Fruit fly (Drosophila melanogaster) Kc167 (cell line): ENCODE measurements around the gene CG13063.

Source experiments
- Myc ChIP-seq: fragments of >200 bp; optimal IDR thresholded peaks from 2 replicates; lab custom pipeline; 2017; ENCODE audit warnings: missing external identifiers
- Sin3A ChIP-seq: fragments of >200 bp; optimal IDR thresholded peaks from 2 replicates; lab custom pipeline; 2018; ENCODE audit warnings: missing external identifiers
- h ChIP-seq: fragments of >200 bp; optimal IDR thresholded peaks from 3 replicates; lab custom pipeline; 2018; ENCODE audit warnings: missing external identifiers
- insv ChIP-seq: fragments of >200 bp; optimal IDR thresholded peaks from 3 replicates; lab custom pipeline; 2018; ENCODE audit warnings: missing external identifiers
- psq ChIP-seq: fragments of >200 bp; optimal IDR thresholded peaks from 2 replicates; lab custom pipeline; 2017; ENCODE audit warnings: missing external identifiers
- ttk ChIP-seq: sonication (Bioruptor generic); optimal IDR thresholded peaks from 2 replicates; lab custom pipeline; 2017; ENCODE audit warnings: missing external identifiers

Gene CG13063

dm6 chr3L:16290850-16291249 lies 15.6 kb upstream of the CG13063 start, which contains the start of gene CG13045:
TSS of gene CG13045 (minus strand) at chr3L:16290950.
- no peak for TF ChIP-seq h (lab: Kevin White, UChicago)
- no peak for TF ChIP-seq Myc (lab: Kevin White, UChicago)
- TF ChIP-seq insv (lab: Kevin White, UChicago) = no peak
- TF ChIP-seq Sin3A (lab: Kevin White, UChicago) = no peak

- no peak for TF ChIP-seq insv (lab: Kevin White, UChicago)
- no peak for TF ChIP-seq Sin3A (lab: Kevin White, UChicago)
- no peak for TF ChIP-seq psq (lab: Kevin White, UChicago)
- TF ChIP-seq Myc (lab: Kevin White, UChicago) = no peak
- TF ChIP-seq h (lab: Kevin White, UChicago) = no peak
- TF ChIP-seq ttk (lab: Kevin White, UChicago) = no peak
These were observed 14.7 kb upstream of the CG13063 start for dm6 chr3L:16291678-16292077.

dm6 chr3L:16295447-16295846 lies 11.0 kb upstream of the CG13063 start, which contains the start of gene CG4962:
TSS of gene CG4962 (minus strand) at chr3L:16295547.
- TF ChIP-seq Myc (lab: Kevin White, UChicago) = no peak
- no peak for TF ChIP-seq insv (lab: Kevin White, UChicago)
- no peak for TF ChIP-seq psq (lab: Kevin White, UChicago)
- TF ChIP-seq Sin3A (lab: Kevin White, UChicago) = no peak
- TF ChIP-seq ttk (lab: Kevin White, UChicago) = no peak
- no peak for TF ChIP-seq h (lab: Kevin White, UChicago)

- no peak for TF ChIP-seq ttk (lab: Kevin White, UChicago)
- TF ChIP-seq h (lab: Kevin White, UChicago) = no peak
- no peak for TF ChIP-seq Myc (lab: Kevin White, UChicago)
- no peak for TF ChIP-seq psq (lab: Kevin White, UChicago)
- no peak for TF ChIP-seq Sin3A (lab: Kevin White, UChicago)
- TF ChIP-seq insv (lab: Kevin White, UChicago) = no peak
These were observed 5.2 kb upstream of the CG13063 start, which contains the start of gene CG4982 for dm6 chr3L:16301153-16301552. TSS of gene CG4982 (plus strand) at chr3L:16301453.

- no peak for TF ChIP-seq psq (lab: Kevin White, UChicago)
- TF ChIP-seq Sin3A (lab: Kevin White, UChicago) = no peak
- no peak for TF ChIP-seq Myc (lab: Kevin White, UChicago)
- no peak for TF ChIP-seq h (lab: Kevin White, UChicago)
These were observed 3.3 kb upstream of the CG13063 start, which contains the start of gene CG13044 for dm6 chr3L:16303078-16303477. TSS of gene CG13044 (minus strand) at chr3L:16303178.

dm6 chr3L:16303982-16304381 lies 2.4 kb upstream of the CG13063 start, which contains the start of gene CG43249:
TSS of gene CG43249 (plus strand) at chr3L:16304282.
- TF ChIP-seq Myc (lab: Kevin White, UChicago) = no peak
- TF ChIP-seq Sin3A (lab: Kevin White, UChicago) = no peak
- TF ChIP-seq ttk (lab: Kevin White, UChicago) = no peak
- no peak for TF ChIP-seq insv (lab: Kevin White, UChicago)
- no peak for TF ChIP-seq psq (lab: Kevin White, UChicago)
- no peak for TF ChIP-seq h (lab: Kevin White, UChicago)

- TF ChIP-seq Sin3A (lab: Kevin White, UChicago) = no peak
- no peak for TF ChIP-seq insv (lab: Kevin White, UChicago)
- no peak for TF ChIP-seq psq (lab: Kevin White, UChicago)
- no peak for TF ChIP-seq Myc (lab: Kevin White, UChicago)
- no peak for TF ChIP-seq h (lab: Kevin White, UChicago)
- no peak for TF ChIP-seq ttk (lab: Kevin White, UChicago)
These were observed 2.0 kb downstream of the CG13063 start, which contains the start of gene CG13042 for dm6 chr3L:16308380-16308779. TSS of gene CG13042 (minus strand) at chr3L:16308480.

- TF ChIP-seq psq (lab: Kevin White, UChicago) = no peak
- no peak for TF ChIP-seq h (lab: Kevin White, UChicago)
- no peak for TF ChIP-seq Sin3A (lab: Kevin White, UChicago)
- TF ChIP-seq Myc (lab: Kevin White, UChicago) = no peak
- TF ChIP-seq insv (lab: Kevin White, UChicago) = no peak
These were observed 3.6 kb downstream of the CG13063 start for dm6 chr3L:16309972-16310371.

dm6 chr3L:16313985-16314384 lies 7.6 kb downstream of the CG13063 start, which contains the start of gene CG13062:
TSS of gene CG13062 (plus strand) at chr3L:16314285.
- no peak for TF ChIP-seq ttk (lab: Kevin White, UChicago)
- no peak for TF ChIP-seq h (lab: Kevin White, UChicago)
- TF ChIP-seq psq (lab: Kevin White, UChicago) = no peak
- no peak for TF ChIP-seq Sin3A (lab: Kevin White, UChicago)
- TF ChIP-seq insv (lab: Kevin White, UChicago) = no peak
- TF ChIP-seq Myc (lab: Kevin White, UChicago) = no peak

- no peak for TF ChIP-seq ttk (lab: Kevin White, UChicago)
- no peak for TF ChIP-seq Myc (lab: Kevin White, UChicago)
- TF ChIP-seq insv (lab: Kevin White, UChicago) = no peak
- TF ChIP-seq h (lab: Kevin White, UChicago) = no peak
- TF ChIP-seq Sin3A (lab: Kevin White, UChicago) = no peak
- no peak for TF ChIP-seq psq (lab: Kevin White, UChicago)
These were observed 11.3 kb downstream of the CG13063 start, which contains the start of gene Nplp3 for dm6 chr3L:16317724-16318123. TSS of gene Nplp3 (plus strand) at chr3L:16318024.

- TF ChIP-seq psq (lab: Kevin White, UChicago) (no peak), insv (lab: Kevin White, UChicago) (no peak), Sin3A (lab: Kevin White, UChicago) (no peak), h (lab: Kevin White, UChicago) (no peak), Myc (lab: Kevin White, UChicago) (no peak), ttk (lab: Kevin White, UChicago) (no peak)
These were observed 13.1 kb downstream of the CG13063 start, which contains the start of the genes CG13041 and CG13060 for dm6 chr3L:16319399-16319906. TSS of gene CG13041 (minus strand) at chr3L:16319526. TSS of gene CG13060 (plus strand) at chr3L:16319856.
